Worm (Caenorhabditis elegans) whole organism, young adult: ENCODE data around the gene F53F4.7.

Source experiments
- B0261.1 ChIP-seq: sonication (generic microtip); optimal IDR thresholded peaks from 2 replicates; lab custom pipeline; 2016; ENCODE audit warnings: mild to moderate bottlenecking, missing genetic modification characterization, moderate library complexity, missing compliant biosample characterization
- F37B4.10 ChIP-seq: fragments of 200-800 bp; sonication (Bioruptor generic); IDR thresholded peaks from 2 replicates; pipeline ENCODE4 v1.3.6; 2022; ENCODE audit warnings: missing genetic modification characterization, missing compliant biosample characterization
- F57C9.4 ChIP-seq: sonication (generic microtip); optimal IDR thresholded peaks from 2 replicates; lab custom pipeline; 2017; ENCODE audit warnings: mild to moderate bottlenecking, missing genetic modification characterization, missing compliant biosample characterization
- K12H6.12 ChIP-seq: fragments of 200-800 bp; sonication (Bioruptor generic); optimal IDR thresholded peaks from 2 replicates; lab custom pipeline; 2018; ENCODE audit warnings: mild to moderate bottlenecking, missing genetic modification characterization, missing compliant biosample characterization
- Y67H2A.10 ChIP-seq: fragments of 200-800 bp; sonication (Bioruptor generic); conservative IDR thresholded peaks from 2 replicates; pipeline ENCODE4 v1.3.6; 2022; ENCODE audit warnings: missing genetic modification reagents, missing genetic modification characterization, missing compliant biosample characterization
- lir-1 ChIP-seq: fragments of 200-800 bp; sonication (Bioruptor generic); conservative IDR thresholded peaks from 2 replicates; pipeline ENCODE4 v1.3.6; 2022; ENCODE audit warnings: missing genetic modification reagents, missing genetic modification characterization, missing compliant biosample characterization
- nhr-90 ChIP-seq: sonication (generic microtip); optimal IDR thresholded peaks from 2 replicates; lab custom pipeline; 2016; ENCODE audit warnings: missing genotype, mild to moderate bottlenecking, missing genetic modification characterization, missing compliant biosample characterization

- TF ChIP-seq F57C9.4 (tag; lab: Kevin White, UChicago) (no peak), K12H6.12 (tag; lab: Kevin White, UChicago) (no peak), nhr-90 (tag; lab: Kevin White, UChicago) (no peak), Y67H2A.10 (no peak), lir-1 (no peak), B0261.1 (tag; lab: Kevin White, UChicago) (no peak), F37B4.10 (GFP tag; lab: Robert Waterston, UW) (no peak)
Measured at ce11 chrV:13650800-13651199, 37.0 kb upstream of the F53F4.7 start.
